Worm (Caenorhabditis elegans) whole organism, L2 larva: Measurements from ENCODE around the gene C50H2.13.

Experiments
- C34F6.9 ChIP-seq: fragments of 150-350 bp; optimal IDR thresholded peaks from 2 replicates; lab custom pipeline; 2014; ENCODE audit warnings: missing biosample characterization, missing genetic modification characterization
- F13H6.1 ChIP-seq: sonication (generic microtip); optimal IDR thresholded peaks from 2 replicates; lab custom pipeline; 2016; ENCODE audit warnings: missing genetic modification characterization, missing compliant biosample characterization
- Y55F3AM.14 ChIP-seq: fragments of 200-800 bp; sonication (Bioruptor generic); optimal IDR thresholded peaks from 2 replicates; lab custom pipeline; 2018; ENCODE audit warnings: mild to moderate bottlenecking, missing genetic modification characterization, missing compliant biosample characterization
- ZK546.5 ChIP-seq: sonication (generic microtip); optimal IDR thresholded peaks from 2 replicates; lab custom pipeline; 2017; ENCODE audit warnings: missing biosample characterization, missing genetic modification characterization
- ama-1 ChIP-seq: fragments of 150-350 bp; optimal IDR thresholded peaks from 2 replicates; lab custom pipeline; 2018; ENCODE audit warnings: inconsistent platforms
- blmp-1 ChIP-seq: sonication (generic microtip); optimal IDR thresholded peaks from 2 replicates; lab custom pipeline; 2017; ENCODE audit warnings: missing genetic modification characterization, mild to moderate bottlenecking, missing compliant biosample characterization, antibody characterized with exemption, moderate library complexity; ENCODE audit not compliant: insufficient read depth
- ceh-16 ChIP-seq: fragments of 150-350 bp; optimal IDR thresholded peaks from 2 replicates; lab custom pipeline; 2014; ENCODE audit warnings: missing biosample characterization, missing genetic modification characterization
- ceh-82 ChIP-seq: fragments of 150-350 bp; optimal IDR thresholded peaks from 2 replicates; lab custom pipeline; 2014; ENCODE audit warnings: missing biosample characterization, missing genetic modification characterization
- crh-2 ChIP-seq: sonication (generic microtip); optimal IDR thresholded peaks from 2 replicates; lab custom pipeline; 2017; ENCODE audit warnings: missing biosample characterization, missing genetic modification characterization
- egl-27 ChIP-seq: sonication (generic microtip); optimal IDR thresholded peaks from 3 replicates; lab custom pipeline; 2017; ENCODE audit warnings: missing biosample characterization, missing genetic modification reagents, missing genetic modification characterization
- elt-1 ChIP-seq: fragments of 150-350 bp; optimal IDR thresholded peaks from 2 replicates; lab custom pipeline; 2014; ENCODE audit warnings: missing biosample characterization, missing genetic modification characterization
- elt-3 ChIP-seq: sonication (generic microtip); optimal IDR thresholded peaks from 2 replicates; lab custom pipeline; 2017; ENCODE audit warnings: missing biosample characterization, missing genetic modification characterization
- gmeb-1 ChIP-seq: fragments of 150-350 bp; optimal IDR thresholded peaks from 2 replicates; lab custom pipeline; 2014; ENCODE audit warnings: missing biosample characterization, missing genetic modification characterization
- lin-11 ChIP-seq: fragments of 150-350 bp; sonication (generic microtip); optimal IDR thresholded peaks from 2 replicates; lab custom pipeline; 2014; ENCODE audit warnings: missing biosample characterization, missing genetic modification characterization, inconsistent platforms, mixed read lengths
- lin-13 ChIP-seq: fragments of 150-350 bp; optimal IDR thresholded peaks from 2 replicates; lab custom pipeline; 2014; ENCODE audit warnings: missing biosample characterization, missing genetic modification reagents, missing genetic modification characterization
- lsy-2 ChIP-seq, 2 experiments: fragments of 150-350 bp in 1 of 2; sonication (generic microtip) in 1 of 2; optimal IDR thresholded peaks; 2 replicates each; lab custom pipeline; 2014 to 2017; ENCODE audit warnings: missing biosample characterization in 2 of 2, missing genetic modification characterization in 2 of 2
- mbf-1 ChIP-seq: sonication (generic microtip); optimal IDR thresholded peaks from 2 replicates; lab custom pipeline; 2017; ENCODE audit warnings: missing biosample characterization, missing genetic modification characterization
- mdl-1 ChIP-seq, 2 experiments: fragments of 150-350 bp in 1 of 2; sonication (generic microtip) in 1 of 2; optimal IDR thresholded peaks; 2 replicates each; lab custom pipeline; 2017; ENCODE audit warnings: missing biosample characterization in 2 of 2, missing genetic modification characterization in 2 of 2
- nhr-11 ChIP-seq: fragments of 150-350 bp; optimal IDR thresholded peaks from 2 replicates; lab custom pipeline; 2014; ENCODE audit warnings: missing biosample characterization, missing genetic modification characterization
- nhr-12 ChIP-seq: fragments of 150-350 bp; optimal IDR thresholded peaks from 2 replicates; lab custom pipeline; 2014; ENCODE audit warnings: missing biosample characterization, missing genetic modification characterization
- nhr-129 ChIP-seq: fragments of 150-350 bp; optimal IDR thresholded peaks from 2 replicates; lab custom pipeline; 2014; ENCODE audit warnings: missing biosample characterization, missing genetic modification characterization
- nhr-21 ChIP-seq: fragments of 150-350 bp; optimal IDR thresholded peaks from 2 replicates; lab custom pipeline; 2014; ENCODE audit warnings: missing biosample characterization, missing genetic modification characterization
- nhr-23 ChIP-seq: fragments of 150-350 bp; optimal IDR thresholded peaks from 2 replicates; lab custom pipeline; 2014; ENCODE audit warnings: missing biosample characterization, missing genetic modification reagents, missing genetic modification characterization
- nhr-237 ChIP-seq: fragments of 150-350 bp; optimal IDR thresholded peaks from 2 replicates; lab custom pipeline; 2014; ENCODE audit warnings: missing biosample characterization, missing genetic modification characterization
- nhr-25 ChIP-seq: fragments of 150-350 bp; sonication (generic microtip); optimal IDR thresholded peaks from 3 replicates; lab custom pipeline; 2014; ENCODE audit warnings: missing biosample characterization, missing genetic modification characterization
- nhr-6 ChIP-seq: fragments of 150-350 bp; optimal IDR thresholded peaks from 2 replicates; lab custom pipeline; 2014; ENCODE audit warnings: missing biosample characterization, missing genetic modification characterization
- sem-4 ChIP-seq: fragments of 150-350 bp; optimal IDR thresholded peaks from 2 replicates; lab custom pipeline; 2014; ENCODE audit warnings: missing biosample characterization, missing genetic modification reagents, missing genetic modification characterization
- skn-1 ChIP-seq: sonication (generic microtip); optimal IDR thresholded peaks from 2 replicates; lab custom pipeline; 2017; ENCODE audit warnings: missing biosample characterization, missing genetic modification characterization
- sma-3 ChIP-seq: sonication (generic microtip); optimal IDR thresholded peaks from 2 replicates; lab custom pipeline; 2016; ENCODE audit warnings: missing genetic modification reagents, missing genetic modification characterization, missing compliant biosample characterization
- snpc-4 ChIP-seq: fragments of 150-350 bp; optimal IDR thresholded peaks from 2 replicates; lab custom pipeline; 2014; ENCODE audit warnings: missing biosample characterization, missing genetic modification characterization
- unc-39 ChIP-seq: fragments of 150-350 bp; optimal IDR thresholded peaks from 2 replicates; lab custom pipeline; 2014; ENCODE audit warnings: missing biosample characterization, missing genetic modification characterization
- unc-55 ChIP-seq: fragments of 150-350 bp; sonication (generic microtip); optimal IDR thresholded peaks from 3 replicates; lab custom pipeline; 2014; ENCODE audit warnings: missing biosample characterization, missing genetic modification reagents, missing genetic modification characterization
- unc-62 ChIP-seq: fragments of 150-350 bp; optimal IDR thresholded peaks from 2 replicates; lab custom pipeline; 2014; ENCODE audit warnings: missing biosample characterization, missing genetic modification reagents, missing genetic modification characterization
- zag-1 ChIP-seq: fragments of 150-350 bp; optimal IDR thresholded peaks from 2 replicates; lab custom pipeline; 2014; ENCODE audit warnings: missing biosample characterization, missing genetic modification characterization
- ztf-11 ChIP-seq: sonication (generic microtip); optimal IDR thresholded peaks from 2 replicates; lab custom pipeline; 2017; ENCODE audit warnings: missing biosample characterization, missing genetic modification characterization
- ztf-4 ChIP-seq: fragments of 150-350 bp; optimal IDR thresholded peaks from 2 replicates; lab custom pipeline; 2014; ENCODE audit warnings: missing biosample characterization, missing genetic modification characterization

C50H2.13 gene

ce11 chrV:9930612-9931065 lies 4.3 kb downstream of the C50H2.13 start, which contains the start of the genes rmh-2 and suds-3 (continued):
- TF ChIP-seq gmeb-1 (tag; lab: Kevin White, UChicago) (peak; percentile 83), nhr-25 (tag; lab: Kevin White, UChicago) (no peak), unc-39 (no peak), nhr-23 (tag; lab: Kevin White, UChicago) (no peak), nhr-6 (tag; lab: Kevin White, UChicago) (no peak)

ce11 chrV:9937435-9937834 lies 11.1 kb downstream of the C50H2.13 start, which contains the start of gene srj-33:
Gene srj-33 (minus strand): TSS chrV:9937535.
- no peak for TF ChIP-seq C34F6.9 (tag; lab: Kevin White, UChicago)
- no peak for TF ChIP-seq sma-3
- TF ChIP-seq unc-62 = no peak
- no peak for TF ChIP-seq F13H6.1 (tag; lab: Kevin White, UChicago)
- TF ChIP-seq zag-1 (tag; lab: Kevin White, UChicago) = no peak
- no peak for TF ChIP-seq lin-11 (tag; lab: Kevin White, UChicago)
- no peak for TF ChIP-seq Y55F3AM.14 (GFP tag; lab: Kevin White, UChicago)
- TF ChIP-seq ztf-11 (tag; lab: Kevin White, UChicago) = no peak
- no peak for TF ChIP-seq elt-3 (tag; lab: Kevin White, UChicago)
- TF ChIP-seq nhr-12 (tag; lab: Kevin White, UChicago) = no peak
- no peak for TF ChIP-seq lin-13
- TF ChIP-seq lsy-2 (tag; optimal IDR thresholded peaks at IDR 0.05; lab: Kevin White, UChicago) = no peak
- no peak for TF ChIP-seq nhr-25 (tag; lab: Kevin White, UChicago)
- no peak for TF ChIP-seq unc-39
- no peak for TF ChIP-seq snpc-4
- TF ChIP-seq ceh-82 (tag; lab: Kevin White, UChicago) = no peak
- no peak for TF ChIP-seq ama-1 (lab: Kevin White, UChicago)
- TF ChIP-seq elt-1 (tag; lab: Kevin White, UChicago) = no peak

- no peak for TF ChIP-seq mdl-1 (tag; optimal IDR thresholded peaks at IDR 0.05; lab: Kevin White, UChicago)
- no peak for TF ChIP-seq ceh-16 (tag; lab: Kevin White, UChicago)
- TF ChIP-seq zag-1 (tag; lab: Kevin White, UChicago) = no peak
- no peak for TF ChIP-seq crh-2 (tag; lab: Kevin White, UChicago)
- no peak for TF ChIP-seq Y55F3AM.14 (GFP tag; lab: Kevin White, UChicago)
- TF ChIP-seq nhr-6 (tag; lab: Kevin White, UChicago) = no peak
- no peak for TF ChIP-seq ZK546.5 (tag; lab: Kevin White, UChicago)
- no peak for TF ChIP-seq sma-3
- TF ChIP-seq lin-11 (tag; lab: Kevin White, UChicago) = no peak
- TF ChIP-seq unc-55 (GFP tag; lab: Kevin White, UChicago) = no peak
Measured at ce11 chrV:9943039-9943438, 16.7 kb downstream of the C50H2.13 start, which contains the start of gene fipr-12. Gene fipr-12 (plus strand): TSS chrV:9943339.

ce11 chrV:9944093-9944492 lies 17.8 kb downstream of the C50H2.13 start, which contains the start of gene sre-28:
Gene sre-28 (plus strand): TSS chrV:9944393.
- TF ChIP-seq crh-2 (tag; lab: Kevin White, UChicago) (no peak), nhr-129 (no peak), ceh-82 (tag; lab: Kevin White, UChicago) (no peak), egl-27 (tag; lab: Kevin White, UChicago) (no peak), mbf-1 (tag; lab: Kevin White, UChicago) (no peak)
- TF ChIP-seq, all 48 proteins: peak for 0

ce11 chrV:9948840-9949239 lies 22.5 kb downstream of the C50H2.13 start, which contains the start of gene nlp-58:
Gene nlp-58 (minus strand): TSS chrV:9948940.
- TF ChIP-seq ztf-4 (tag; lab: Kevin White, UChicago) (no peak), unc-39 (no peak), sma-3 (no peak), nhr-23 (tag; lab: Kevin White, UChicago) (no peak), blmp-1 (tag; lab: Kevin White, UChicago) (no peak), nhr-6 (tag; lab: Kevin White, UChicago) (no peak), unc-55 (GFP tag; lab: Kevin White, UChicago) (no peak), nhr-12 (tag; lab: Kevin White, UChicago) (no peak), nhr-11 (tag; lab: Kevin White, UChicago) (no peak), gmeb-1 (tag; lab: Kevin White, UChicago) (no peak), nhr-21 (tag; lab: Kevin White, UChicago) (no peak), ceh-16 (tag; lab: Kevin White, UChicago) (no peak), nhr-237 (tag; lab: Kevin White, UChicago) (no peak), sem-4 (tag; lab: Kevin White, UChicago) (no peak), nhr-25 (tag; lab: Kevin White, UChicago) (no peak), ztf-11 (tag; lab: Kevin White, UChicago) (no peak), skn-1 (tag; lab: Kevin White, UChicago) (no peak), nhr-129 (no peak), lsy-2 (tag; optimal IDR thresholded peaks at IDR 0.05; lab: Kevin White, UChicago) (no peak)
